Fruit fly (Drosophila melanogaster) whole organism, embryonic: ENCODE measurements around the gene Gart.

Source experiments
- CG14667 ChIP-seq: fragments of 200-800 bp; sonication (Bioruptor generic); IDR thresholded peaks from 2 replicates; pipeline ENCODE4 v1.3.6; 2022; ENCODE audit warnings: missing biosample characterization, missing genetic modification characterization
- CG4328 ChIP-seq: fragments of 200-800 bp; sonication (Bioruptor generic); optimal IDR thresholded peaks from 3 replicates; lab custom pipeline; 2017; ENCODE audit warnings: missing biosample characterization, missing genetic modification reagents, missing genetic modification characterization
- CG4404 ChIP-seq: fragments of 200-800 bp; sonication (Bioruptor generic); IDR thresholded peaks from 2 replicates; pipeline ENCODE4 v1.3.6; 2022; ENCODE audit warnings: missing biosample characterization, missing genetic modification characterization
- CG4820 ChIP-seq: fragments of 200-800 bp; sonication (Bioruptor generic); optimal IDR thresholded peaks from 3 replicates; lab custom pipeline; 2016; ENCODE audit warnings: missing biosample characterization, missing genetic modification characterization
- Dll ChIP-seq: fragments of 200-800 bp; sonication (Bioruptor generic); IDR thresholded peaks from 4 replicates; pipeline ENCODE4 v1.3.6; 2022; ENCODE audit warnings: missing biosample characterization, missing genetic modification characterization; ENCODE audit not compliant: partially characterized antibody
- Hr78 ChIP-seq, 2 experiments: fragments of 200-800 bp in 1 of 2; fragments of >200 bp in 1 of 2; sonication (Bioruptor generic) in 1 of 2; optimal IDR thresholded peaks; 2 replicates each; lab custom pipeline; 2017 to 2019; ENCODE audit warnings: missing biosample characterization in 2 of 2, missing genetic modification characterization in 2 of 2, mild to moderate bottlenecking in 1 of 2, moderate library complexity in 1 of 2
- ash1 ChIP-seq: fragments of 200-800 bp; sonication (Bioruptor generic); optimal IDR thresholded peaks from 2 replicates; lab custom pipeline; 2018; ENCODE audit warnings: missing biosample characterization, mild to moderate bottlenecking, missing genetic modification characterization
- gro ChIP-seq: fragments of 200-800 bp; sonication (Bioruptor generic); optimal IDR thresholded peaks from 2 replicates; lab custom pipeline; 2016; ENCODE audit warnings: missing biosample characterization, missing genetic modification characterization
- psq ChIP-seq: fragments of 200-800 bp; sonication (Bioruptor generic); optimal IDR thresholded peaks from 2 replicates; lab custom pipeline; 2017; ENCODE audit warnings: missing biosample characterization, missing genetic modification characterization
- ssp ChIP-seq: fragments of 200-800 bp; sonication (Bioruptor generic); IDR thresholded peaks from 2 replicates; pipeline ENCODE4 v1.3.6; 2022; ENCODE audit warnings: missing biosample characterization, missing genetic modification characterization

- TF ChIP-seq CG14667 (no peak), Dll (GFP tag; lab: Robert Waterston, UW) (no peak), CG4328 (no peak), CG4820 (GFP tag; lab: Kevin White, UChicago) (no peak), psq (GFP tag; lab: Kevin White, UChicago) (no peak), gro (no peak), Hr78 (GFP tag; optimal IDR thresholded peaks at IDR 0.05; lab: Kevin White, UChicago) (no peak), ash1 (GFP tag; lab: Kevin White, UChicago) (no peak), CG4404 (GFP tag; lab: Robert Waterston, UW) (no peak), ssp (no peak)
Measured at dm6 chr2L:7007564-7007963, 16.1 kb downstream of the Gart start.
